Fruit fly (Drosophila melanogaster) whole organism, embryonic: Measurements from ENCODE around the gene SLC5A11.
A peak's percentile ranks its signal among the peaks of the same experiment; 100 is the strongest.

Experiments used
- CG10431 ChIP-seq: fragments of 200-800 bp; sonication (Bioruptor generic); optimal IDR thresholded peaks from 3 replicates; lab custom pipeline; 2018; ENCODE audit warnings: missing biosample characterization, mild to moderate bottlenecking, missing genetic modification characterization
- CG11398 ChIP-seq: fragments of 200-800 bp; sonication (Bioruptor generic); optimal IDR thresholded peaks from 2 replicates; lab custom pipeline; 2016; ENCODE audit warnings: missing biosample characterization, missing genetic modification characterization
- CG11456 ChIP-seq: fragments of 200-800 bp; sonication (Bioruptor generic); IDR thresholded peaks from 3 replicates; pipeline ENCODE4 v1.3.6; 2022; ENCODE audit warnings: missing biosample characterization, missing genetic modification characterization
- CG12155 ChIP-seq: fragments of 200-800 bp; sonication (Bioruptor generic); optimal IDR thresholded peaks from 3 replicates; lab custom pipeline; 2016; ENCODE audit warnings: missing biosample characterization, missing genetic modification characterization
- CG1233 ChIP-seq: fragments of 200-800 bp; sonication (Bioruptor generic); optimal IDR thresholded peaks from 4 replicates; lab custom pipeline; 2018; ENCODE audit warnings: missing biosample characterization, mild to moderate bottlenecking, missing genetic modification characterization
- CG13287 ChIP-seq: fragments of 200-800 bp; sonication (Bioruptor generic); IDR thresholded peaks from 2 replicates; pipeline ENCODE4 v1.3.6; 2022; ENCODE audit warnings: missing biosample characterization, missing genetic modification characterization; ENCODE audit not compliant: partially characterized antibody
- CG1602 ChIP-seq: fragments of 200-800 bp; sonication (Bioruptor generic); optimal IDR thresholded peaks from 3 replicates; lab custom pipeline; 2016; ENCODE audit warnings: missing biosample characterization, missing genetic modification characterization
- CG1647 ChIP-seq: fragments of 200-800 bp; sonication (Bioruptor generic); optimal IDR thresholded peaks from 3 replicates; lab custom pipeline; 2016; ENCODE audit warnings: missing biosample characterization, missing genetic modification characterization
- CG2129 ChIP-seq: fragments of 200-800 bp; sonication (Bioruptor generic); IDR thresholded peaks from 2 replicates; pipeline ENCODE4 v1.3.6; 2022; ENCODE audit warnings: missing biosample characterization, missing genetic modification characterization; ENCODE audit not compliant: partially characterized antibody
- CG34376 ChIP-seq: fragments of 200-800 bp; sonication (Bioruptor generic); optimal IDR thresholded peaks from 2 replicates; lab custom pipeline; 2018; ENCODE audit warnings: missing biosample characterization, mild to moderate bottlenecking, missing genetic modification characterization
- CG6254 ChIP-seq: fragments of 200-800 bp; sonication (Bioruptor generic); optimal IDR thresholded peaks from 3 replicates; lab custom pipeline; 2017; ENCODE audit warnings: mild to moderate bottlenecking, missing biosample characterization, missing genetic modification reagents, missing genetic modification characterization
- CG8359 ChIP-seq: fragments of 200-800 bp; sonication (Bioruptor generic); optimal IDR thresholded peaks from 2 replicates; lab custom pipeline; 2017; ENCODE audit warnings: missing biosample characterization, mild to moderate bottlenecking, missing genetic modification characterization, borderline replicate concordance
- CG8765 ChIP-seq: fragments of 200-800 bp; sonication (Bioruptor generic); IDR thresholded peaks from 2 replicates; pipeline ENCODE4 v1.3.6; 2022; ENCODE audit warnings: missing biosample characterization, missing genetic modification characterization
- CG9215 ChIP-seq: fragments of 200-800 bp; sonication (Bioruptor generic); IDR thresholded peaks from 2 replicates; pipeline ENCODE4 v1.3.6; 2022; ENCODE audit warnings: missing biosample characterization, missing genetic modification characterization
- CG9437 ChIP-seq: fragments of 200-800 bp; sonication (Bioruptor generic); optimal IDR thresholded peaks from 2 replicates; lab custom pipeline; 2018; ENCODE audit warnings: missing biosample characterization, mild to moderate bottlenecking, missing genetic modification characterization
- CG9609 ChIP-seq: fragments of 200-800 bp; sonication (Bioruptor generic); optimal IDR thresholded peaks from 3 replicates; lab custom pipeline; 2016; ENCODE audit warnings: missing biosample characterization, missing genetic modification characterization
- CG9727 ChIP-seq: fragments of 200-800 bp; sonication (Bioruptor generic); optimal IDR thresholded peaks from 3 replicates; lab custom pipeline; 2017; ENCODE audit warnings: missing biosample characterization, mild to moderate bottlenecking, missing genetic modification characterization
- CHES-1-like ChIP-seq: fragments of 200-800 bp; sonication (Bioruptor generic); optimal IDR thresholded peaks from 2 replicates; lab custom pipeline; 2016; ENCODE audit warnings: missing biosample characterization, missing genetic modification characterization
- D ChIP-seq, 2 experiments: fragments of 200-800 bp in 1 of 2; fragments of >200 bp in 1 of 2; sonication (Bioruptor generic) in 1 of 2; optimal IDR thresholded peaks; 2 replicates in 1 of 2; 3 replicates in 1 of 2; lab custom pipeline; 2017; ENCODE audit warnings: mild to moderate bottlenecking in 1 of 2, missing biosample characterization in 1 of 2, missing genetic modification characterization in 1 of 2, missing genetic modification reagents in 1 of 2
- Doc2 ChIP-seq: fragments of 200-800 bp; sonication (Bioruptor generic); IDR thresholded peaks from 2 replicates; pipeline ENCODE4 v1.3.6; 2022; ENCODE audit warnings: missing biosample characterization, missing genetic modification characterization
- Elba2 ChIP-seq: fragments of 200-800 bp; sonication (Bioruptor generic); optimal IDR thresholded peaks from 3 replicates; lab custom pipeline; 2016; ENCODE audit warnings: missing biosample characterization, missing genetic modification characterization
- Ets97D ChIP-seq: fragments of 200-800 bp; sonication (Bioruptor generic); optimal IDR thresholded peaks from 3 replicates; lab custom pipeline; 2016; ENCODE audit warnings: missing biosample characterization, missing genetic modification characterization
- H15 ChIP-seq: fragments of 200-800 bp; sonication (Bioruptor generic); IDR thresholded peaks from 3 replicates; pipeline ENCODE4 v1.3.6; 2022; ENCODE audit warnings: missing biosample characterization, missing genetic modification characterization
- H2.0 ChIP-seq: fragments of 200-800 bp; sonication (Bioruptor generic); IDR thresholded peaks from 2 replicates; pipeline ENCODE4 v1.3.6; 2022; ENCODE audit warnings: missing biosample characterization, missing genetic modification characterization
- Nf-YA ChIP-seq: fragments of 200-800 bp; sonication (Bioruptor generic); IDR thresholded peaks from 2 replicates; pipeline ENCODE4 v1.3.6; 2022; ENCODE audit warnings: missing biosample characterization, missing genetic modification characterization
- PHDP ChIP-seq: fragments of 200-800 bp; sonication (Bioruptor generic); optimal IDR thresholded peaks from 3 replicates; lab custom pipeline; 2018; ENCODE audit warnings: missing biosample characterization, mild to moderate bottlenecking, missing genetic modification characterization, moderate library complexity
- Pdp1 ChIP-seq, 2 experiments: fragments of 200-800 bp; sonication (Bioruptor generic); optimal IDR thresholded peaks; 3 replicates each; lab custom pipeline; 2016; ENCODE audit warnings: missing biosample characterization in 2 of 2, missing genetic modification characterization in 2 of 2, mild to moderate bottlenecking in 1 of 2, moderate library complexity in 1 of 2
- Spps ChIP-seq: fragments of 200-800 bp; sonication (Bioruptor generic); optimal IDR thresholded peaks from 2 replicates; lab custom pipeline; 2018; ENCODE audit warnings: missing biosample characterization, mild to moderate bottlenecking, missing genetic modification characterization
- ab ChIP-seq: fragments of 200-800 bp; sonication (Bioruptor generic); optimal IDR thresholded peaks from 2 replicates; lab custom pipeline; 2016; ENCODE audit warnings: missing biosample characterization, missing genetic modification characterization
- br ChIP-seq: fragments of >200 bp; optimal IDR thresholded peaks from 2 replicates; lab custom pipeline; 2017
- corto ChIP-seq: fragments of 200-800 bp; sonication (Bioruptor generic); optimal IDR thresholded peaks from 2 replicates; lab custom pipeline; 2016; ENCODE audit warnings: missing biosample characterization, mild to moderate bottlenecking, missing genetic modification characterization, moderate library complexity
- danr ChIP-seq: fragments of 200-800 bp; sonication (Bioruptor generic); IDR thresholded peaks from 2 replicates; pipeline ENCODE4 v1.3.6; 2022; ENCODE audit warnings: missing biosample characterization, missing genetic modification characterization
- ftz-f1 ChIP-seq: fragments of 200-800 bp; sonication (Bioruptor generic); optimal IDR thresholded peaks from 2 replicates; lab custom pipeline; 2016; ENCODE audit warnings: missing biosample characterization, missing genetic modification characterization
- gem ChIP-seq: fragments of 200-800 bp; sonication (Bioruptor generic); optimal IDR thresholded peaks from 2 replicates; lab custom pipeline; 2019; ENCODE audit warnings: missing biosample characterization, mild to moderate bottlenecking, missing genetic modification characterization, moderate library complexity
- gfzf ChIP-seq: fragments of 200-800 bp; sonication (Bioruptor generic); optimal IDR thresholded peaks from 2 replicates; lab custom pipeline; 2016; ENCODE audit warnings: missing biosample characterization, mild to moderate bottlenecking, missing genetic modification characterization, moderate library complexity
- grn ChIP-seq: fragments of 200-800 bp; sonication (Bioruptor generic); optimal IDR thresholded peaks from 3 replicates; lab custom pipeline; 2017; ENCODE audit warnings: missing biosample characterization, missing genetic modification characterization
- gsb ChIP-seq: fragments of 200-800 bp; sonication (Bioruptor generic); IDR thresholded peaks from 2 replicates; pipeline ENCODE4 v1.3.6; 2022; ENCODE audit warnings: missing biosample characterization, missing genetic modification characterization
- ham ChIP-seq: fragments of 200-800 bp; sonication (Bioruptor generic); IDR thresholded peaks from 2 replicates; pipeline ENCODE4 v1.3.6; 2022; ENCODE audit warnings: missing biosample characterization, missing genetic modification characterization
- nom ChIP-seq: fragments of 200-800 bp; sonication (Bioruptor generic); optimal IDR thresholded peaks from 2 replicates; lab custom pipeline; 2017; ENCODE audit warnings: missing biosample characterization, missing genetic modification characterization, mild to moderate bottlenecking, moderate library complexity, missing genetic modification reagents
- org-1 ChIP-seq: fragments of 200-800 bp; sonication (Bioruptor generic); optimal IDR thresholded peaks from 2 replicates; lab custom pipeline; 2017; ENCODE audit warnings: missing biosample characterization, missing genetic modification characterization
- pfk ChIP-seq: fragments of 200-800 bp; sonication (Bioruptor generic); optimal IDR thresholded peaks from 2 replicates; lab custom pipeline; 2018; ENCODE audit warnings: missing biosample characterization, mild to moderate bottlenecking, missing genetic modification characterization, moderate library complexity
- pho ChIP-seq: fragments of 200-800 bp; sonication (Bioruptor generic); optimal IDR thresholded peaks from 2 replicates; lab custom pipeline; 2016; ENCODE audit warnings: missing biosample characterization, missing genetic modification characterization
- phol ChIP-seq: fragments of 200-800 bp; sonication (Bioruptor generic); optimal IDR thresholded peaks from 3 replicates; lab custom pipeline; 2018; ENCODE audit warnings: missing biosample characterization, mild to moderate bottlenecking, missing genetic modification characterization, moderate library complexity
- scrt ChIP-seq: fragments of 200-800 bp; sonication (Bioruptor generic); optimal IDR thresholded peaks from 2 replicates; lab custom pipeline; 2018; ENCODE audit warnings: missing biosample characterization, mild to moderate bottlenecking, missing genetic modification characterization, moderate library complexity
- sisA ChIP-seq: fragments of 200-800 bp; sonication (Bioruptor generic); IDR thresholded peaks from 2 replicates; pipeline ENCODE4 v1.3.6; 2022; ENCODE audit warnings: missing biosample characterization, missing genetic modification characterization
- stc ChIP-seq: fragments of 200-800 bp; sonication (Bioruptor generic); IDR thresholded peaks from 2 replicates; pipeline ENCODE4 v1.3.6; 2022; ENCODE audit warnings: missing biosample characterization, missing genetic modification characterization
- stwl ChIP-seq: fragments of 200-800 bp; sonication (Bioruptor generic); optimal IDR thresholded peaks from 3 replicates; lab custom pipeline; 2018; ENCODE audit warnings: missing biosample characterization, mild to moderate bottlenecking, missing genetic modification characterization, moderate library complexity
- sug ChIP-seq: fragments of 200-800 bp; optimal IDR thresholded peaks from 2 replicates; lab custom pipeline; 2019; ENCODE audit warnings: missing biosample characterization, mild to moderate bottlenecking, missing genetic modification characterization, moderate library complexity
- unpg ChIP-seq: fragments of 200-800 bp; sonication (Bioruptor generic); optimal IDR thresholded peaks from 3 replicates; lab custom pipeline; 2018; ENCODE audit warnings: missing biosample characterization, mild to moderate bottlenecking, missing genetic modification characterization, moderate library complexity
- wor ChIP-seq: fragments of 200-800 bp; sonication (Bioruptor generic); IDR thresholded peaks from 2 replicates; pipeline ENCODE4 v1.3.6; 2022; ENCODE audit warnings: missing biosample characterization, missing genetic modification characterization

SLC5A11 gene

DNA sequence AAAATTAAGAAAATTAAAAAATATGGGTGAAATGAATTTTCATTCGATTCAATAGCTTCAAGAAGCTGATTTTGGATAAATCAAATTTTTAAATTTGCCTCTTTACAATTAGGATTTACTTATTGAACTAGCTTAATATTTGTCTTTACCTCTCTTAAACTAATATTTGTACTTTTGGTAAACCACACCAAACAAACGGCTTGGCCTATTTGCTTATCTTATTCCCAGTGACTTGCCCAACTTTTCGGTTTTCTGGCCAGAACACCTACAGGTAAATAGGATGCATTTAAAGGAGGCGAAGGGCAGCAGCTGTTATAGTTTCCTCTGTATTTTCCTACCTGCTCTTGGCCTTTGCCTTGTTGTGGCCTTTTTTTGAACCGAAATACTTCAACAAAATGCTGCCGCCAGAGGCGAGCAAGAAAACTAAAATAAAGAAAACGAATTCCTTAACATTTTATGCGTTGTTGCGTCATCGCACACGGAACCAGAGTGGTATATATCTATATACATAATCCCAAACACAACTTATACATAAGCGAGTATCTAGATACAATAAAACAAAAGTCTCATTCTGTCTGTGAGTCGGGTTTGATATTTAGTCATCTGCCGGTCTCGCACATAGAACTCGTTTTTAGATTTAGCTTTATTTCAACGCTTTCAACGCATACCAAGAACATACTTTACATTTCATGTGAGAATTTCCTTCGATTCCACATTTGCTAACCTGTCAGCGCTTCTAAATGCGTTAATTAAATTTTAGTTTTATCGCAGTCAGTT, 38.9 kb downstream of the SLC5A11 start (continued):
- TF ChIP-seq pho (no peak), CG6254 (GFP tag; lab: Kevin White, UChicago) (no peak), CG9727 (GFP tag; lab: Kevin White, UChicago) (peak; percentile 39), CG11456 (GFP tag; lab: Robert Waterston, UW) (no peak), org-1 (GFP tag; lab: Kevin White, UChicago) (peak; percentile 13), grn (no peak), ham (GFP tag; lab: Robert Waterston, UW) (no peak), CG13287 (GFP tag; lab: Robert Waterston, UW) (no peak), H2.0 (no peak), ab (GFP tag; lab: Kevin White, UChicago) (no peak), br (lab: Kevin White, UChicago) (no peak), sug (tag; lab: Kevin White, UChicago) (no peak), CHES-1-like (no peak), CG11398 (GFP tag; lab: Kevin White, UChicago) (no peak), CG1602 (no peak), D (optimal IDR thresholded peaks at IDR 0.05; lab: Kevin White, UChicago) (no peak), D (GFP tag; optimal IDR thresholded peaks at IDR 0.05; lab: Kevin White, UChicago) (peak; percentile 19), wor (GFP tag; lab: Robert Waterston, UW) (no peak), Pdp1 (GFP tag; optimal IDR thresholded peaks at IDR 0.05; lab: Kevin White, UChicago) (peak in 1 of 2 experiments; percentile 78), sisA (GFP tag; lab: Robert Waterston, UW) (no peak), gfzf (no peak), nom (GFP tag; lab: Kevin White, UChicago) (no peak), stc (GFP tag; lab: Robert Waterston, UW) (no peak), H15 (no peak), CG2129 (GFP tag; lab: Robert Waterston, UW) (no peak), gsb (GFP tag; lab: Robert Waterston, UW) (no peak), unpg (peak; percentile 13), CG1647 (GFP tag; lab: Kevin White, UChicago) (no peak), CG1233 (GFP tag; lab: Kevin White, UChicago) (no peak), PHDP (tag; lab: Kevin White, UChicago) (peak; percentile 16), scrt (no peak), CG8765 (no peak), CG9215 (no peak), pfk (GFP tag; lab: Kevin White, UChicago) (no peak), Spps (tag; lab: Kevin White, UChicago) (no peak), CG9609 (GFP tag; lab: Kevin White, UChicago) (no peak), Doc2 (GFP tag; lab: Robert Waterston, UW) (no peak), danr (GFP tag; lab: Robert Waterston, UW) (no peak), Nf-YA (GFP tag; lab: Robert Waterston, UW) (no peak), corto (GFP tag; lab: Kevin White, UChicago) (no peak), Elba2 (GFP tag; lab: Kevin White, UChicago) (no peak), CG34376 (GFP tag; lab: Kevin White, UChicago) (no peak), gem (peak; percentile 27), CG8359 (GFP tag; lab: Kevin White, UChicago) (no peak), phol (tag; lab: Kevin White, UChicago) (no peak), Ets97D (GFP tag; lab: Kevin White, UChicago) (no peak), CG9437 (no peak), ftz-f1 (GFP tag; lab: Kevin White, UChicago) (no peak), stwl (no peak), CG12155 (GFP tag; lab: Kevin White, UChicago) (no peak), CG10431 (GFP tag; lab: Kevin White, UChicago) (no peak)
